Fruit fly (Drosophila melanogaster) S2 (cell line): ENCODE data around the gene Jon66Ci.

Experiments used
- CG8478 ChIP-seq: fragments of >200 bp; optimal IDR thresholded peaks from 2 replicates; lab custom pipeline; 2018
- CTCF ChIP-seq, 2 experiments: fragments of >200 bp; optimal IDR thresholded peaks; 2 replicates each; lab custom pipeline; 2018

DNA sequence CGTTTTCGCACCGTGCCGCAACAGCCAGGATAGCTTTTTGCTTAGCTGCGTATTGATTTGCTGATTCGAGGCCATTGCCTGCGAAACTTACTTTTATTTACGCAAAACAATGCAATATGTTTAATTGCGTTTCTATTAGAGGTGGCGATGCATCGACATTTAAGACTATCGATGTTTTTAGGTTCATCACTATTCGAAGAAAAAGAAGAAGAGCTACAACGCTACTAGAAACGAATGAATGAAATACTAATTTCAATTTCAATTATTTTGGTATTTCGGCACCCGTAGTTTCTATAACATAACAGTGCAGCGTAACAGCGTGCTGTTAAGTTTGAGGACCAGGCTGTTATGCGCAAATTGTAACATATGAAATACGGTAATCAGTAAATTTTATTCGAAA, 13.8 kb downstream of the Jon66Ci start, which contains the start of the genes Tpt, mkg-p and CG13667:
- TF ChIP-seq CG8478 (lab: Kevin White, UChicago) (no peak), CTCF (optimal IDR thresholded peaks at IDR 0.05; lab: Kevin White, UChicago) (peak in 1 of 2 experiments; percentile 37)
